Worm (Caenorhabditis elegans): ENCODE results near the gene rap-1.

rap-1 gene

DNA sequence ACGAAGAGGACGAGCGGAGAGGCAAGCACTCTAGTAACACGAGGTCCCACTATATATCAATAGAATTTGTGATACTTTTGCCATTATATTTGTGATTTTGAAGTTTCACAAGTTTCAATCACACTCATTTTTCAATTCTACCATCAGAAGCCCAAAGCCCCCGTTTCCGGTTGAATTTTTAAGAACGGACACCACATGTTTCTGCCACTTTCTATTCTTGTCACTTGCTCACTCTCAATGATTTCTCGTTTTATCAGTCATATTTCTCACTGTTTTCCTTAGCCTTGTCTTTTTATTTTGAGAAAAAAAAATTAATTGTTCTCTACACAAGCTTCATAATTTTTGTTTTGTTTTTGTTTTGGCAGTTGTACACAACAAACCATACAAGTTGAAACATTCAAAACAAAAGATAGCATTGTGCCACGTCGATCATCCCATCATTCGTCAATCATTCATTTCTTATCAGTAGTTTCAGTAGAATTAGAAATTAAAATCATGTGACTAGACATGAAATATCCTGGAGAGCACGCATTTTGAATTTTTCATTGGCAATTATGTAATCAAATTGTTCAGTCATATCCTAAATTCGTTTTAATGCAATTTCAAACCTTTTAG is 33.4 kb upstream of the rap-1 start:
- no peak for TF ChIP-seq ham-2 (GFP tag; optimal IDR thresholded peaks at IDR 0.05)
- TF ChIP-seq lsy-2 (tag; optimal IDR thresholded peaks at IDR 0.05): no peak
- TF ChIP-seq mep-1 (tag; optimal IDR thresholded peaks at IDR 0.05): no peak
- TF ChIP-seq sptf-1 (tag; optimal IDR thresholded peaks at IDR 0.05): no peak
- TF ChIP-seq elt-1 (tag; optimal IDR thresholded peaks at IDR 0.05; ENCODE audit: borderline replicate concordance, insufficient read depth): no peak
- TF ChIP-seq nhr-28 (tag; optimal IDR thresholded peaks at IDR 0.05): no peak
- TF ChIP-seq lin-13 (tag; optimal IDR thresholded peaks at IDR 0.05): no peak
- no peak for TF ChIP-seq M03D4.4 (tag; optimal IDR thresholded peaks at IDR 0.05)
- no peak for TF ChIP-seq nhr-12 (tag; optimal IDR thresholded peaks at IDR 0.05)
- no peak for TF ChIP-seq nhr-76 (tag; optimal IDR thresholded peaks at IDR 0.05)
- TF ChIP-seq ceh-43 (GFP tag; optimal IDR thresholded peaks at IDR 0.05): no peak
- no peak for TF ChIP-seq ztf-11 (tag; optimal IDR thresholded peaks at IDR 0.05)
- no peak for TF ChIP-seq mls-2 (tag; optimal IDR thresholded peaks at IDR 0.05)
- no peak for TF ChIP-seq unc-62 (GFP tag; optimal IDR thresholded peaks at IDR 0.05)
- TF ChIP-seq lin-32 (GFP tag; optimal IDR thresholded peaks at IDR 0.05): no peak
- TF ChIP-seq bed-3 (GFP tag; optimal IDR thresholded peaks at IDR 0.05): no peak
- TF ChIP-seq elt-3 (tag; optimal IDR thresholded peaks at IDR 0.05): no peak

DNA sequence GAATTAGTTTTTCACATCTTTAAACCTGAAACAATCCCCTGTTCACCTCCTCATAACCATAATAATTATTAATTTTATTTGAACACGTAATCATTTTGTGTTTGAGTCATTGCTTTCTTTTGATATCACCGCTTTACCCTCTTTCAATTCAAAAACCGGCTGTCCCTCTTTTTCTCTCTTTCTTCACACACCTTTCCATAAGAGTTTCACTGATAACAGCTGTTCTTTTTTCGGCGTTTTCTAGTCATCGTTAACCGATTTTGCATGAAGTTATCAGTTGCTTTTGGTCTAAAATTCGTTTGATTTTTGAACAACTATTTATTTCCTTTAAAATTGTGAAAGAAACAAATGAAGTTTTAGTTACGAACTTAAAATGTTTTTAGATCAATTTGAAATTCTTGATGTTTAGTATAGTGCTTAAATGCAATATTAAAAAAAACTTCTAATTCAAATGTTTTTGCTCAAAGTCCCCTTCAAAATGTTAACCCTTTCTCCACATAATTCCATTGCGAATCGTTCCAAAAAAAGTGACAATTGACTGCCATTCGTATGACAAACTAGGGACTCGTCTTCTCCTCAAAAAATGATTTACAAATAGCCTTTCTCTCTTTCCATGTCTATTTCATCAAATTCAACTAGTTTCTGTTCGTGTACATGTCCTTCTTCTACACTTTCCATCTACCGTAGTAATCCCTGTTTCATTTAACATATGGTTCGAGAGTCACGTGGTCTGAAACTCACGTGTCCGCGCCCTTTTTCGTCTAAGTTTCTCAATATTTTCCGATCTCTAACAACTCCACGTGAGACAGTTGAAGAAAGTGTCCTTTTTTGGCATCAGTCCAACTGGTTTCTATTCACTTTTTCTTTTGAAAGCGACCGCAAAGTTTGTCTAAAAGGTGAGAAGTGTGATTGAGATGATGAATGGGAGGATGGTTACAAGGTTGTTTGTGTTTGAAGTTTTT is 30.7 kb upstream of the rap-1 start:
- TF ChIP-seq blmp-1 (tag; optimal IDR thresholded peaks at IDR 0.05): no peak
- TF ChIP-seq elt-3 (tag; optimal IDR thresholded peaks at IDR 0.05): no peak
- no peak for TF ChIP-seq cnd-1 (tag; optimal IDR thresholded peaks at IDR 0.05)
- no peak for TF ChIP-seq tbx-8 (GFP tag; optimal IDR thresholded peaks at IDR 0.05)
- no peak for TF ChIP-seq hlh-1 (tag; optimal IDR thresholded peaks at IDR 0.05)
- no peak for TF ChIP-seq lin-13 (tag; optimal IDR thresholded peaks at IDR 0.05)
- no peak for TF ChIP-seq pha-4 (tag; optimal IDR thresholded peaks at IDR 0.05)
- TF ChIP-seq unc-62 (GFP tag; optimal IDR thresholded peaks at IDR 0.05): no peak
- TF ChIP-seq elt-1 (tag; optimal IDR thresholded peaks at IDR 0.05; ENCODE audit: borderline replicate concordance, insufficient read depth): no peak
- TF ChIP-seq ces-1 (GFP tag; optimal IDR thresholded peaks at IDR 0.05): no peak
- no peak for TF ChIP-seq zip-8 (tag; optimal IDR thresholded peaks at IDR 0.05)
- TF ChIP-seq bed-3 (GFP tag; optimal IDR thresholded peaks at IDR 0.05): no peak
- no peak for TF ChIP-seq unc-120 (tag; optimal IDR thresholded peaks at IDR 0.05; ENCODE audit: poor library complexity, severe bottlenecking)
- TF ChIP-seq lin-32 (GFP tag; optimal IDR thresholded peaks at IDR 0.05): no peak
- no peak for TF ChIP-seq sptf-1 (tag; optimal IDR thresholded peaks at IDR 0.05)
- TF ChIP-seq ztf-11 (tag; optimal IDR thresholded peaks at IDR 0.05): no peak

DNA sequence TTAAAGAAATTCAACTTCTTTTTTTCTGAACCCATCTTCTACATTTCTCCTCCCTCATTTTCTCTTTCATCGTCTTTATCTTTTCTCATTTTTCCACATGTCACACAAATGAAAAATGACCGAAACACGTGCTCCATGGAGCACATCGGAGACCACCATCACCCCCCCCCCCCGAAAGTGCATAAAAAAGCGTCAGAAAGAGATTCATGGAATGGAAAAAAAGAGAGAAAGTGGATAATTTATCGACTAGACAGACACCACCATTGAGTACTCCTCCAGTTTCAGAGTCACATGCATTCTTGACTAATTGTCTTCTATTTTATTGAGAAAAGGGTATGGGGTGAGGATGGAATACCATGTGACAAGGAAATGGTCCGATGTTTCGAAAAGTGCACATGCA is 28.5 kb upstream of the rap-1 start:
- peak; percentile 33 for TF ChIP-seq unc-62 (GFP tag; optimal IDR thresholded peaks at IDR 0.05)
- TF ChIP-seq mab-5 (tag; optimal IDR thresholded peaks at IDR 0.05): peak; percentile 37
- peak; percentile 50 for TF ChIP-seq unc-120 (tag; optimal IDR thresholded peaks at IDR 0.05; ENCODE audit: poor library complexity, severe bottlenecking)
- TF ChIP-seq unc-39 (tag; optimal IDR thresholded peaks at IDR 0.05): no peak
- no peak for TF ChIP-seq cnd-1 (tag; optimal IDR thresholded peaks at IDR 0.05)
- no peak for TF ChIP-seq hlh-1 (tag; optimal IDR thresholded peaks at IDR 0.05)

DNA sequence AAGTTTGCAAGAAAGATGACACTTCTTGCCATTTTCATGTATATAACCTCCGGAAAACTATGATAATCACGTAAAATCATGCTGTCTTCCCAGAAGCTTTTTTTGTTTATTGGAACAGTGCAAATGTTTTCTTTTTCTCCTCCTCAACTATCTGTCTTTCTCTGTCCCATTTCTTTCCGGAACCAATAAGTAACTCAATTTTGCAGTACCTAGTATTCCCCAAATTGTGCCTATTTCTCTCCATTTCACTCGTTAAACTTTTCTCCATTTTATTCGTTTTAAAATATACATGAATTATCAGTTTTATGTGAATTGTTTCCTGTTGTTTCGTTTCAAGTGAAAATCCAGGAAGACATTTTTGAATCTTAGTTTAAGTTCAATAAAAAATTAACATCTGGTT is 24.7 kb upstream of the rap-1 start:
- peak; percentile 73 for TF ChIP-seq ces-1 (GFP tag; optimal IDR thresholded peaks at IDR 0.05)
- TF ChIP-seq cnd-1 (tag; optimal IDR thresholded peaks at IDR 0.05): no peak

DNA sequence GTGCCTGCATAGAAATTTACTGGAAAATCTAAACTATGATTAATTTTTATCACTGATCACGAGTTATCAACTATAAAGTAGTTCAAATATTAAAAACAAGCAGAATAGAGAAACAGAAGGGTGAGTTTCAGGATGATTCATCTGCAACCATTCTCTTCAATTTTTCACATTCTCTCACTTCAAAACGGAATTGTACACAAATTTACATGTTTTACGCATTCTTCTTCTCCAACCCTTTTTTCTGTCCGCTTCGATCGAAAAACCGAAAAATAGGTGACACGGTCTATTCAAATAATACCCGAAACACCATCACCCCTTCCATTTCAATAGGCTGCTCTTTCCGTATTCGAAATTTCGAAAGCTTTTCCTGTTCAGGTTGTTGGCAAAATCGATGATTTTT is 14.9 kb upstream of the rap-1 start, which contains the start of gene D1046.4:
TSS of gene D1046.4 (plus strand) at position 301 of the 400 bp plus-strand sequence.
- TF ChIP-seq nhr-237 (tag; optimal IDR thresholded peaks at IDR 0.05) (no peak), bed-3 (GFP tag; optimal IDR thresholded peaks at IDR 0.05) (no peak), M03D4.4 (tag; optimal IDR thresholded peaks at IDR 0.05) (no peak), sptf-1 (tag; optimal IDR thresholded peaks at IDR 0.05) (no peak), elt-1 (tag; optimal IDR thresholded peaks at IDR 0.05; ENCODE audit: borderline replicate concordance, insufficient read depth) (no peak), ztf-11 (tag; optimal IDR thresholded peaks at IDR 0.05) (no peak), nhr-76 (tag; optimal IDR thresholded peaks at IDR 0.05) (no peak), unc-39 (tag; optimal IDR thresholded peaks at IDR 0.05) (no peak), elt-3 (tag; optimal IDR thresholded peaks at IDR 0.05) (no peak), ceh-43 (GFP tag; optimal IDR thresholded peaks at IDR 0.05) (no peak), drap-1 (GFP tag; optimal IDR thresholded peaks at IDR 0.05) (no peak), nhr-12 (tag; optimal IDR thresholded peaks at IDR 0.05) (no peak), blmp-1 (tag; optimal IDR thresholded peaks at IDR 0.05) (no peak), mep-1 (tag; optimal IDR thresholded peaks at IDR 0.05) (no peak), nhr-2 (tag; optimal IDR thresholded peaks at IDR 0.05) (no peak), nhr-28 (tag; optimal IDR thresholded peaks at IDR 0.05) (no peak)

All from whole organism, mixed stage, embryonic.